Fruit fly (Drosophila melanogaster): ENCODE data around the gene CG4836.

The CG4836 gene

DNA sequence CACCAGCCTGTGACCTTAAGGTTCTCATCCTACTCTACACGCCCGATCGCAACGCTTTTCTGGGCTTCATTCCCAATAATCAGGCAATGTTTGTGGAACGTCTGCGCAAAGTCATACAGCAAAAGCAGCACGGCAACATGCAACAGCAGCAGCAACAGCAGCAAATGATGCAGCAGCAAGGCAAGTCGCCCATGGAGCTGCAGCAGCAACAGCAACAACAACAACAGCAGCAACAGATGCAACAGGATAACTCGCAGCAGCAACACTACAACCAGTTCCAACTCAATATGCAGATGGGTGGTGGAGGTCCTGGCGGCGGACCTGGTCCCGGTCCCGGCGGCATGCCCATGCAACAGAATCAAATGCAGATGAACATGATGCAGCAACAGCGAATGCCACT is 2.7 kb upstream of the CG4836 start:
- TF ChIP-seq h (GFP tag; optimal IDR thresholded peaks at IDR 0.05) (no peak), Dfd (GFP tag; optimal IDR thresholded peaks at IDR 0.05) (peak; percentile 94), jim (GFP tag; optimal IDR thresholded peaks at IDR 0.05) (no peak), tai (GFP tag; optimal IDR thresholded peaks at IDR 0.05) (no peak)

DNA sequence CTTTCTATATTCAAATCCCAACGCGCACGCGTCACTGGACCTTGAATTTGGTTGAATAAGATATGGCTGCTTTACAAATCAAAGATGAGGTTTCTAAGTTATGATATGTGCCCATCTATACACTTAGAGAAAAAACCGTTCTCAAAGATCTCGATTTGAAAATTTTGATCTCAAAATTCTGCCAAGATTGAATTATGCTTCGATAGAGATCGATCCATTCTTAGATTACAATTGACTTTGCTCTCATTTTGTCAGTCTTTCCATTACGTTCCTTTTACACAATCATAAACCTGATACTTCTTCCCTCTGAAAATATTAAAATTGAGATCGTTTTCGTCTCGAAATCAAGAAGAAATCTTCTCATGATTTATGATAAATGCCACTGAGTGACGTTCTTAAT is 984 bp upstream of the CG4836 start:
- no peak for TF ChIP-seq HLH106 (tag; optimal IDR thresholded peaks at IDR 0.05)
- no peak for TF ChIP-seq psq (GFP tag; optimal IDR thresholded peaks at IDR 0.05)
- no peak for TF ChIP-seq CG9705 (GFP tag; optimal IDR thresholded peaks at IDR 0.05)
- no peak for TF ChIP-seq Abd-B (GFP tag; optimal IDR thresholded peaks at IDR 0.05)
- no peak for TF ChIP-seq h (GFP tag; optimal IDR thresholded peaks at IDR 0.05)
- TF ChIP-seq OdsH (GFP tag; optimal IDR thresholded peaks at IDR 0.05): no peak
- TF ChIP-seq GATAd (GFP tag; optimal IDR thresholded peaks at IDR 0.05): no peak
- no peak for TF ChIP-seq Myc (optimal IDR thresholded peaks at IDR 0.05)
- TF ChIP-seq rgr (GFP tag; optimal IDR thresholded peaks at IDR 0.05): no peak
- TF ChIP-seq fru (GFP tag; optimal IDR thresholded peaks at IDR 0.05): no peak
- no peak for TF ChIP-seq brk (GFP tag; optimal IDR thresholded peaks at IDR 0.05)
- no peak for TF ChIP-seq CrebA (GFP tag; optimal IDR thresholded peaks at IDR 0.05; ENCODE audit: borderline replicate concordance)
- no peak for TF ChIP-seq Hnf4 (GFP tag; optimal IDR thresholded peaks at IDR 0.05)

- no peak for TF ChIP-seq brk (GFP tag; optimal IDR thresholded peaks at IDR 0.05)
- no peak for TF ChIP-seq Dfd (GFP tag; optimal IDR thresholded peaks at IDR 0.05)
- peak; percentile 81 for TF ChIP-seq woc (GFP tag; optimal IDR thresholded peaks at IDR 0.05)
- peak; percentile 80 for TF ChIP-seq br (GFP tag; optimal IDR thresholded peaks at IDR 0.05)
- TF ChIP-seq N (GFP tag; optimal IDR thresholded peaks at IDR 0.05): no peak
- no peak for TF ChIP-seq CG32264 (GFP tag; optimal IDR thresholded peaks at IDR 0.05)
- peak; percentile 82 for TF ChIP-seq ey (GFP tag; optimal IDR thresholded peaks at IDR 0.05)
- TF ChIP-seq rgr (GFP tag; optimal IDR thresholded peaks at IDR 0.05): peak; percentile 88
- TF ChIP-seq dsf (GFP tag; optimal IDR thresholded peaks at IDR 0.05; ENCODE audit: borderline replicate concordance): peak; percentile 72
- TF ChIP-seq sv (GFP tag; optimal IDR thresholded peaks at IDR 0.05): peak; percentile 74
- peak; percentile 25 for TF ChIP-seq Mio (GFP tag; optimal IDR thresholded peaks at IDR 0.05)
- no peak for TF ChIP-seq h (GFP tag; optimal IDR thresholded peaks at IDR 0.05)
- TF ChIP-seq OdsH (GFP tag; optimal IDR thresholded peaks at IDR 0.05): peak; percentile 81
- peak; percentile 84 for TF ChIP-seq Sp1 (GFP tag; optimal IDR thresholded peaks at IDR 0.05)
- peak; percentile 21 for TF ChIP-seq Vsx2 (GFP tag; optimal IDR thresholded peaks at IDR 0.05; ENCODE audit: partially characterized antibody)
- peak; percentile 51 for TF ChIP-seq CG9705 (GFP tag; optimal IDR thresholded peaks at IDR 0.05)
- peak; percentile 86 for TF ChIP-seq GATAd (GFP tag; optimal IDR thresholded peaks at IDR 0.05)
- peak; percentile 91 for TF ChIP-seq HLH106 (tag; optimal IDR thresholded peaks at IDR 0.05)
- TF ChIP-seq fru (GFP tag; optimal IDR thresholded peaks at IDR 0.05): peak; percentile 75
- TF ChIP-seq Rel (GFP tag; optimal IDR thresholded peaks at IDR 0.05): no peak
- TF ChIP-seq Rel (tag; optimal IDR thresholded peaks at IDR 0.05): peak; percentile 35
- TF ChIP-seq Hr83 (GFP tag; optimal IDR thresholded peaks at IDR 0.05; ENCODE audit: poor library complexity, severe bottlenecking): peak; percentile 69
- peak; percentile 78 for TF ChIP-seq psq (GFP tag; optimal IDR thresholded peaks at IDR 0.05)
- peak in 1 of 2 experiments; percentile 81 for TF ChIP-seq foxo (GFP tag; optimal IDR thresholded peaks at IDR 0.05)
These were observed 7.6 kb downstream of the CG4836 start, which contains the start of the genes PIG-L and psidin for dm6 chr3R:20021152-20021769. Gene PIG-L, minus strand, starts transcription at chr3R:20021338. Gene psidin, plus strand, starts transcription at chr3R:20021704.

- no peak for TF ChIP-seq CG9705 (GFP tag; optimal IDR thresholded peaks at IDR 0.05)
- no peak for TF ChIP-seq Abd-B (GFP tag; optimal IDR thresholded peaks at IDR 0.05)
- no peak for TF ChIP-seq pan (optimal IDR thresholded peaks at IDR 0.05)
- no peak for TF ChIP-seq fru (GFP tag; optimal IDR thresholded peaks at IDR 0.05)
- TF ChIP-seq psq (GFP tag; optimal IDR thresholded peaks at IDR 0.05): no peak
- TF ChIP-seq rgr (GFP tag; optimal IDR thresholded peaks at IDR 0.05): no peak
- no peak for TF ChIP-seq tai (GFP tag; optimal IDR thresholded peaks at IDR 0.05)
- TF ChIP-seq brk (GFP tag; optimal IDR thresholded peaks at IDR 0.05): no peak
- TF ChIP-seq foxo (GFP tag; optimal IDR thresholded peaks at IDR 0.05): no peak
- no peak for TF ChIP-seq dsf (GFP tag; optimal IDR thresholded peaks at IDR 0.05; ENCODE audit: borderline replicate concordance)
- TF ChIP-seq Hr78 (GFP tag; optimal IDR thresholded peaks at IDR 0.05): no peak
- TF ChIP-seq dl (GFP tag; optimal IDR thresholded peaks at IDR 0.05; ENCODE audit: insufficient read depth in 1 of 2, partially characterized antibody in 2 of 2): no peak
- no peak for TF ChIP-seq h (GFP tag; optimal IDR thresholded peaks at IDR 0.05)
- TF ChIP-seq lola (GFP tag; optimal IDR thresholded peaks at IDR 0.05): no peak
- TF ChIP-seq HLH106 (tag; optimal IDR thresholded peaks at IDR 0.05): no peak
- no peak for TF ChIP-seq Vsx2 (GFP tag; optimal IDR thresholded peaks at IDR 0.05; ENCODE audit: partially characterized antibody)
These were observed 14.2 kb downstream of the CG4836 start, which contains the start of the genes CG4424 and CG4854 for dm6 chr3R:20027841-20028240. Gene CG4424, minus strand, starts transcription at chr3R:20028040. Gene CG4854, plus strand, starts transcription at chr3R:20028058.

All from whole organism, wandering third instar larva.